Worm (Caenorhabditis elegans) whole organism, L3 larva: ENCODE results near the gene Y13C8A.1.
"Not testable (repeated sequence)": the region's sequence is repeated elsewhere in the genome, so short reads cannot be mapped to it uniquely, and the experiment has no call there.

ENCODE experiments used
- R02D3.7 ChIP-seq: fragments of 150-350 bp; optimal IDR thresholded peaks from 2 replicates; lab custom pipeline; 2014; ENCODE audit warnings: missing biosample characterization, missing genetic modification characterization
- ZK546.5 ChIP-seq: sonication (generic microtip); optimal IDR thresholded peaks from 2 replicates; lab custom pipeline; 2017; ENCODE audit warnings: missing biosample characterization, missing genetic modification characterization
- aly-2 ChIP-seq: fragments of 150-350 bp; optimal IDR thresholded peaks from 2 replicates; lab custom pipeline; 2014; ENCODE audit warnings: missing biosample characterization, missing genetic modification characterization
- ceh-16 ChIP-seq: sonication (generic microtip); optimal IDR thresholded peaks from 2 replicates; lab custom pipeline; 2017; ENCODE audit warnings: missing biosample characterization, missing genetic modification characterization
- ceh-28 ChIP-seq: fragments of 150-350 bp; optimal IDR thresholded peaks from 2 replicates; lab custom pipeline; 2014; ENCODE audit warnings: missing biosample characterization, missing genetic modification reagents, missing genetic modification characterization
- ceh-82 ChIP-seq: fragments of 150-350 bp; optimal IDR thresholded peaks from 2 replicates; lab custom pipeline; 2014; ENCODE audit warnings: missing biosample characterization, missing genetic modification characterization
- daf-12 ChIP-seq: fragments of 150-350 bp; optimal IDR thresholded peaks from 2 replicates; lab custom pipeline; 2014; ENCODE audit warnings: missing biosample characterization, missing genetic modification reagents, missing genetic modification characterization
- egl-27 ChIP-seq: sonication (generic microtip); optimal IDR thresholded peaks from 4 replicates; lab custom pipeline; 2017; ENCODE audit warnings: missing biosample characterization, missing genetic modification reagents, missing genetic modification characterization
- egl-5 ChIP-seq: fragments of 150-350 bp; optimal IDR thresholded peaks from 2 replicates; lab custom pipeline; 2017; ENCODE audit warnings: missing biosample characterization, missing genetic modification reagents, missing genetic modification characterization, inconsistent platforms
- elt-2 ChIP-seq: sonication (generic microtip); optimal IDR thresholded peaks from 2 replicates; lab custom pipeline; 2016; ENCODE audit warnings: missing genetic modification reagents, mild to moderate bottlenecking, missing genetic modification characterization, missing compliant biosample characterization
- elt-3 ChIP-seq, 3 experiments: fragments of 150-350 bp in 1 of 3; sonication (generic microtip) in 2 of 3; optimal IDR thresholded peaks; 2 replicates in 2 of 3; 4 replicates in 1 of 3; lab custom pipeline; 2014 to 2017; ENCODE audit warnings: missing biosample characterization in 3 of 3, missing genetic modification characterization in 3 of 3
- eor-1 ChIP-seq, 2 experiments: fragments of 150-350 bp; optimal IDR thresholded peaks; 2 replicates each; lab custom pipeline; 2014 to 2018; ENCODE audit warnings: missing biosample characterization in 2 of 2, missing genetic modification characterization in 2 of 2
- fkh-10 ChIP-seq: sonication (generic microtip); optimal IDR thresholded peaks from 2 replicates; lab custom pipeline; 2017; ENCODE audit warnings: missing biosample characterization, missing genetic modification reagents, missing genetic modification characterization
- fkh-2 ChIP-seq: fragments of 150-350 bp; optimal IDR thresholded peaks from 2 replicates; lab custom pipeline; 2014; ENCODE audit warnings: missing biosample characterization, missing genetic modification reagents, missing genetic modification characterization
- hmg-11 ChIP-seq: sonication (generic microtip); optimal IDR thresholded peaks from 2 replicates; lab custom pipeline; 2016; ENCODE audit warnings: missing genetic modification characterization, missing compliant biosample characterization
- lsy-12 ChIP-seq: sonication (generic microtip); optimal IDR thresholded peaks from 2 replicates; lab custom pipeline; 2016; ENCODE audit warnings: mild to moderate bottlenecking, missing genetic modification characterization, missing compliant biosample characterization
- mdl-1 ChIP-seq: fragments of 150-350 bp; optimal IDR thresholded peaks from 2 replicates; lab custom pipeline; 2014; ENCODE audit warnings: missing biosample characterization, missing genetic modification characterization
- nfya-1 ChIP-seq: sonication (generic microtip); optimal IDR thresholded peaks from 2 replicates; lab custom pipeline; 2017; ENCODE audit warnings: missing genetic modification characterization, mild to moderate bottlenecking, missing compliant biosample characterization, antibody characterized with exemption, moderate library complexity; ENCODE audit not compliant: insufficient read depth
- nhr-11 ChIP-seq: fragments of 150-350 bp; optimal IDR thresholded peaks from 2 replicates; lab custom pipeline; 2014; ENCODE audit warnings: missing biosample characterization, missing genetic modification characterization
- nhr-12 ChIP-seq: fragments of 150-350 bp; optimal IDR thresholded peaks from 2 replicates; lab custom pipeline; 2014; ENCODE audit warnings: missing biosample characterization, missing genetic modification characterization
- nhr-23 ChIP-seq: fragments of 150-350 bp; optimal IDR thresholded peaks from 2 replicates; lab custom pipeline; 2014; ENCODE audit warnings: missing biosample characterization, missing genetic modification reagents, missing genetic modification characterization
- nhr-237 ChIP-seq: fragments of 150-350 bp; optimal IDR thresholded peaks from 2 replicates; lab custom pipeline; 2014; ENCODE audit warnings: missing biosample characterization, missing genetic modification characterization
- nhr-28 ChIP-seq: fragments of 150-350 bp; optimal IDR thresholded peaks from 2 replicates; lab custom pipeline; 2014; ENCODE audit warnings: missing biosample characterization, missing genetic modification characterization
- nhr-43 ChIP-seq: sonication (generic microtip); optimal IDR thresholded peaks from 2 replicates; lab custom pipeline; 2016; ENCODE audit warnings: mild to moderate bottlenecking, missing genetic modification characterization, missing compliant biosample characterization; ENCODE audit not compliant: poor library complexity, severe bottlenecking
- nhr-76 ChIP-seq: fragments of 150-350 bp; sonication (generic microtip); optimal IDR thresholded peaks from 5 replicates; lab custom pipeline; 2014; ENCODE audit warnings: missing biosample characterization, missing genetic modification characterization
- nhr-77 ChIP-seq: fragments of 150-350 bp; optimal IDR thresholded peaks from 2 replicates; lab custom pipeline; 2014; ENCODE audit warnings: missing biosample characterization, missing genetic modification characterization
- sea-2 ChIP-seq: fragments of 150-350 bp; sonication (generic microtip); optimal IDR thresholded peaks from 4 replicates; lab custom pipeline; 2014; ENCODE audit warnings: missing biosample characterization, missing genetic modification reagents, missing genetic modification characterization
- skn-1 ChIP-seq: fragments of 150-350 bp; optimal IDR thresholded peaks from 2 replicates; lab custom pipeline; 2014; ENCODE audit warnings: missing biosample characterization, missing genetic modification characterization
- unc-62 ChIP-seq: fragments of 150-350 bp; sonication (generic microtip); optimal IDR thresholded peaks from 4 replicates; lab custom pipeline; 2014; ENCODE audit warnings: missing biosample characterization, missing genetic modification reagents, missing genetic modification characterization
- ztf-11 ChIP-seq: fragments of 150-350 bp; optimal IDR thresholded peaks from 2 replicates; lab custom pipeline; 2014; ENCODE audit warnings: missing biosample characterization, missing genetic modification characterization

Y13C8A.1 gene

DNA sequence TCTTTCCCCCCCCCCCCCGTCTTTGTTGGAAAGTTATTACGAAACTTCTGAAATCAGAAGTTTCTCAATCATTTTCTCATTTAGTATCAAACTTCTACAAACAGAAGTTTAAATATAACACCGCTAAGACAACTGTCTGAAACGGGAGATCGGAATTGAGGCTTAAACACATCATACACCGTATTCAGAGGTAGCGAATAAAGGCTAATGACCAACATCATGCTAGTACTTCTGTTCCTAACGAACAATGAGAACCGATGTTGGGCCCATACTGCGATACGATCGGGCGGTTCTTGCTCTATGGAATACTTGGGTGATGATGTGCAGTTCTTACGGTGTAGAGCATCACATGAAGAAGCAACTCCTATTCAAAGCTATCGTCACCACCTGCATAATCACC is at the start of gene Y13C8A.1:
Gene Y13C8A.1 (plus strand): TSS at position 301 of the 400 bp plus-strand sequence.
- not testable (repeated sequence) for TF ChIP-seq elt-2; ceh-28; fkh-10 (GFP tag; lab: Kevin White, UChicago)

ce11 chrX:16834691-16835090 is 48.8 kb upstream of the Y13C8A.1 start, which contains the start of gene F41G4.13:
TSS of gene F41G4.13 (minus strand) at chrX:16834791.
- not testable (repeated sequence) for TF ChIP-seq daf-12, ceh-16, nhr-237 (tag; lab: Kevin White, UChicago)

ce11 chrX:16836304-16836703 is 47.2 kb upstream of the Y13C8A.1 start, which contains the start of gene F41G4.7:
TSS of gene F41G4.7 (minus strand) at chrX:16836404.
- TF ChIP-seq fkh-2 (tag; lab: Kevin White, UChicago) (no peak), ceh-82 (tag; lab: Kevin White, UChicago) (no peak)

DNA sequence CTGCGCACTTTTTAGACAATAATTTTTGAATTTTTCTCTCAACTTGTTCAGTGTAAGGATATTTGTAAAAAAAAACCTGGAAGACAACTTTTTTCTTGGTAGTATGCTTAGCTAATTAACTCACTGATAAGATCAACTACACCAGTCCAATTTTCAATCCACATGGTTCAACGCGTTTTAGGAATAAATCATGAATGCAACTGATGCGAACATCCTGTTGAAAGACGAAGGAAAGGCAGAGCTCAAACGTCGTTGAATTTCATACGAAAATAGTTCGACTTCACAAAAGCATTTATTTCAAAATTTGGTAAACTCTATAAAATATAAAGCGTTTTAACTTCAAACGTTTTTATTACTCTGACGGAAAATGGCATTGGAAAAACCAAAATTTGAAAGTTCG is 42.8 kb upstream of the Y13C8A.1 start, which contains the start of gene dyla-1:
Gene dyla-1 (plus strand): TSS at position 301 of the 400 bp plus-strand sequence.
- no peak for TF ChIP-seq ztf-11
- TF ChIP-seq nhr-77 (tag; lab: Kevin White, UChicago), result no peak
- TF ChIP-seq eor-1 (tag; optimal IDR thresholded peaks at IDR 0.05; lab: Kevin White, UChicago), result no peak
- TF ChIP-seq nhr-11 (tag; lab: Kevin White, UChicago), result no peak
- no peak for TF ChIP-seq nhr-23 (tag; lab: Kevin White, UChicago)

ce11 chrX:16842935-16843334 is 40.6 kb upstream of the Y13C8A.1 start:
- no peak for TF ChIP-seq hmg-11
- no peak for TF ChIP-seq sea-2
- no peak for TF ChIP-seq egl-27 (tag; lab: Kevin White, UChicago)
- no peak for TF ChIP-seq lsy-12 (tag; lab: Kevin White, UChicago)

DNA sequence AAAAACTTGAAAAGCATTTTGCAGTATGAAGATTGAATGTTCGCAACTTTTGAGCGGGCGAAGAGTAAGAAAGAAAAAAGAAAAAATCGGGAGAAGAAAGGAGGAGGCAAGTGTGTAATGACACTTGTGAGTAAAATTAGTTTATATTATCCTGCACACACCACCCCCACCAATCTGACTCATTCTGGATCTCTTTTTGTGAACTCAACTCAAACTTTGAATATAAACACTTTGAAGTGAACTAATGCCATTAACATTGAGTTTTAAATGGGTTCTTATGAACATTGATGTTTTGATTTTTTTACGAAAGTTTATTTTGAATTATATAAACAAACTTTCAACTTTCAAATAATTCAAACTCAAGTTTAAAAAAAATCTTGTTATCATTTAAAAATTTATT is 38.6 kb upstream of the Y13C8A.1 start, which contains the start of gene F41G4.8:
Gene F41G4.8 (minus strand): TSS at position 101 of the 400 bp plus-strand sequence.
- TF ChIP-seq nhr-28 (tag; lab: Kevin White, UChicago) (no peak), skn-1 (tag; lab: Kevin White, UChicago) (no peak), nhr-43 (tag; lab: Kevin White, UChicago) (no peak), elt-3 (tag; optimal IDR thresholded peaks at IDR 0.05; lab: Kevin White, UChicago) (no peak), nhr-76 (no peak), ZK546.5 (tag; lab: Kevin White, UChicago) (no peak), nfya-1 (no peak), nhr-12 (tag; lab: Kevin White, UChicago) (no peak)

- TF ChIP-seq nhr-76, result no peak
- TF ChIP-seq elt-2, result peak; percentile 64
- no peak for TF ChIP-seq fkh-10 (GFP tag; lab: Kevin White, UChicago)
- no peak for TF ChIP-seq aly-2 (tag; lab: Kevin White, UChicago)
- no peak for TF ChIP-seq nhr-28 (tag; lab: Kevin White, UChicago)
Measured at ce11 chrX:16859956-16860446, 23.5 kb upstream of the Y13C8A.1 start, which contains the start of gene T20F7.3. TSS of gene T20F7.3 (plus strand) at chrX:16860396.

ce11 chrX:16863320-16863719 is 20.2 kb upstream of the Y13C8A.1 start:
- TF ChIP-seq mdl-1 (tag; lab: Kevin White, UChicago) (no peak), R02D3.7 (tag; lab: Kevin White, UChicago) (no peak), nhr-76 (no peak), daf-12 (tag; lab: Kevin White, UChicago) (no peak), ztf-11 (no peak), ceh-82 (tag; lab: Kevin White, UChicago) (no peak), egl-27 (tag; lab: Kevin White, UChicago) (no peak), nhr-12 (tag; lab: Kevin White, UChicago) (no peak), nfya-1 (no peak), fkh-2 (tag; lab: Kevin White, UChicago) (no peak), unc-62 (GFP tag; lab: Kevin White, UChicago) (no peak), lsy-12 (tag; lab: Kevin White, UChicago) (no peak), elt-3 (tag; optimal IDR thresholded peaks at IDR 0.05; lab: Kevin White, UChicago) (no peak), nhr-11 (tag; lab: Kevin White, UChicago) (no peak), egl-5 (tag; lab: Kevin White, UChicago) (no peak), ceh-28 (no peak)
- TF ChIP-seq, all 47 proteins: peak for 0
